Worm (Caenorhabditis elegans): ENCODE measurements around the gene bgnt-1.2.

The bgnt-1.2 gene

ce11 chrV:2122517-2122916 lies 4.0 kb upstream of the bgnt-1.2 start, which contains the start of gene F22F7.2 (continued):
- TF ChIP-seq lin-15B (tag; optimal IDR thresholded peaks at IDR 0.05) (no peak), nhr-11 (tag; optimal IDR thresholded peaks at IDR 0.05) (no peak), Y75B8A.6 (GFP tag; IDR thresholded peaks at IDR 0.05) (no peak), nhr-111 (GFP tag; optimal IDR thresholded peaks at IDR 0.05) (no peak), ceh-28 (tag; optimal IDR thresholded peaks at IDR 0.05) (no peak), rbr-2 (tag; optimal IDR thresholded peaks at IDR 0.05) (no peak), dve-1 (tag; optimal IDR thresholded peaks at IDR 0.05; ENCODE audit: insufficient read depth) (peak; percentile 43), nhr-28 (tag; optimal IDR thresholded peaks at IDR 0.05) (peak; percentile 39), egl-27 (tag; optimal IDR thresholded peaks at IDR 0.05) (no peak), fkh-10 (GFP tag; optimal IDR thresholded peaks at IDR 0.05) (no peak), Y5F2A.4 (GFP tag; optimal IDR thresholded peaks at IDR 0.05) (no peak), ceh-62 (tag; optimal IDR thresholded peaks at IDR 0.05) (no peak), ZK546.5 (tag; optimal IDR thresholded peaks at IDR 0.05) (no peak), Y105C5A.15 (GFP tag; IDR thresholded peaks at IDR 0.05) (no peak), spr-3 (GFP tag; optimal IDR thresholded peaks at IDR 0.05) (no peak), madf-9 (GFP tag; conservative IDR thresholded peaks at IDR 0.05) (no peak), aly-2 (tag; optimal IDR thresholded peaks at IDR 0.05) (no peak), vab-7 (GFP tag; IDR thresholded peaks at IDR 0.05) (no peak), pha-4 (GFP tag; IDR thresholded peaks at IDR 0.05) (no peak), pha-4 (tag; optimal IDR thresholded peaks at IDR 0.05) (no peak), spr-1 (tag; optimal IDR thresholded peaks at IDR 0.05) (no peak), unc-62 (GFP tag; optimal IDR thresholded peaks at IDR 0.05 in 1 of 2) (no peak), unc-62 (tag; optimal IDR thresholded peaks at IDR 0.05) (no peak)

- TF ChIP-seq aha-1 (tag) = peak; percentile 91
- TF ChIP-seq unc-39 (tag; optimal IDR thresholded peaks at IDR 0.05) = no peak
- no peak for TF ChIP-seq F37D6.2 (tag; optimal IDR thresholded peaks at IDR 0.05)
- no peak for TF ChIP-seq nhr-11 (tag; optimal IDR thresholded peaks at IDR 0.05)
- TF ChIP-seq ctbp-1 (GFP tag; IDR thresholded peaks at IDR 0.05) = no peak
- no peak for TF ChIP-seq T26A8.4 (GFP tag; IDR thresholded peaks at IDR 0.05)
These were observed 3.5 kb upstream of the bgnt-1.2 start, which contains the start of gene F22F7.8 for ce11 chrV:2121910-2122362. Gene F22F7.8 (minus strand): TSS chrV:2121960.

ce11 chrV:2119529-2119928 lies 1.1 kb upstream of the bgnt-1.2 start, which contains the start of gene F22F7.11:
Gene F22F7.11 (plus strand): TSS chrV:2119829.
- TF ChIP-seq spr-1 (tag; optimal IDR thresholded peaks at IDR 0.05) (no peak), daf-12 (tag; optimal IDR thresholded peaks at IDR 0.05) (no peak), nhr-76 (tag; optimal IDR thresholded peaks at IDR 0.05) (no peak), F37D6.2 (tag; optimal IDR thresholded peaks at IDR 0.05) (no peak), daf-16 (GFP tag; optimal IDR thresholded peaks at IDR 0.05) (no peak), daf-16 (tag; optimal IDR thresholded peaks at IDR 0.05) (no peak), Y48G9A.11 (GFP tag; IDR thresholded peaks at IDR 0.05) (no peak), ceh-28 (tag; optimal IDR thresholded peaks at IDR 0.05) (no peak), lsy-2 (tag; optimal IDR thresholded peaks at IDR 0.05) (no peak), hlh-30 (tag; optimal IDR thresholded peaks at IDR 0.05; ENCODE audit: insufficient read depth) (no peak), ceh-32 (tag; optimal IDR thresholded peaks at IDR 0.05; ENCODE audit: poor library complexity) (no peak), daf-8 (GFP tag; IDR thresholded peaks at IDR 0.05) (no peak), Y75B8A.6 (GFP tag; IDR thresholded peaks at IDR 0.05) (no peak), saeg-2 (GFP tag; IDR thresholded peaks at IDR 0.05) (no peak)

ce11 chrV:2110368-2110767 lies 8.1 kb downstream of the bgnt-1.2 start, which contains the start of gene F22F7.3:
Gene F22F7.3 (plus strand): TSS chrV:2110668.
- TF ChIP-seq lin-1 (GFP tag; IDR thresholded peaks at IDR 0.05) = no peak
- TF ChIP-seq zfp-2 (tag; optimal IDR thresholded peaks at IDR 0.05) = no peak
- no peak for TF ChIP-seq nhr-28 (tag; optimal IDR thresholded peaks at IDR 0.05)
- TF ChIP-seq lin-15B (tag; optimal IDR thresholded peaks at IDR 0.05) = no peak
- TF ChIP-seq zip-2 (tag; optimal IDR thresholded peaks at IDR 0.05) = no peak
- TF ChIP-seq tra-1 (GFP tag; IDR thresholded peaks at IDR 0.05) = no peak
- TF ChIP-seq dmd-9 (GFP tag; IDR thresholded peaks at IDR 0.05) = no peak
- TF ChIP-seq egl-27 (tag; optimal IDR thresholded peaks at IDR 0.05) = no peak
- TF ChIP-seq zip-11 (GFP tag; IDR thresholded peaks at IDR 0.05) = no peak
- TF ChIP-seq hlh-11 (tag; optimal IDR thresholded peaks at IDR 0.05) = no peak
- TF ChIP-seq nhr-11 (tag; optimal IDR thresholded peaks at IDR 0.05) = no peak
- no peak for TF ChIP-seq F37D6.2 (tag; optimal IDR thresholded peaks at IDR 0.05)
- no peak for TF ChIP-seq php-3 (GFP tag; IDR thresholded peaks at IDR 0.05)
- no peak for TF ChIP-seq lsy-2 (tag; optimal IDR thresholded peaks at IDR 0.05)
- TF ChIP-seq lin-13 (GFP tag; optimal IDR thresholded peaks at IDR 0.05) = no peak
- TF ChIP-seq nhr-76 (tag; optimal IDR thresholded peaks at IDR 0.05) = no peak
- TF ChIP-seq gei-8 (GFP tag; optimal IDR thresholded peaks at IDR 0.05) = no peak
- TF ChIP-seq dmd-8 (GFP tag; IDR thresholded peaks at IDR 0.05) = no peak

Data from whole organism, L4 larva.